Worm (Caenorhabditis elegans) whole organism, early embryonic: Measurements from ENCODE around the gene C09G12.5.

Experiments used
- B0310.2 ChIP-seq: sonication (generic microtip); optimal IDR thresholded peaks from 2 replicates; lab custom pipeline; 2016; ENCODE audit warnings: mild to moderate bottlenecking, missing genetic modification characterization, missing compliant biosample characterization
- F13C5.2 ChIP-seq: sonication (generic microtip); optimal IDR thresholded peaks from 2 replicates; lab custom pipeline; 2017; ENCODE audit warnings: mild to moderate bottlenecking, missing genetic modification characterization, inconsistent platforms, missing compliant biosample characterization
- aly-1 ChIP-seq: sonication (generic microtip); optimal IDR thresholded peaks from 2 replicates; lab custom pipeline; 2016; ENCODE audit warnings: missing genetic modification characterization, missing compliant biosample characterization
- ama-1 ChIP-seq: fragments of 150-350 bp; optimal IDR thresholded peaks from 2 replicates; lab custom pipeline; 2014
- ceh-13 ChIP-seq: fragments of 200-800 bp; sonication (Bioruptor generic); optimal IDR thresholded peaks from 2 replicates; lab custom pipeline; 2018; ENCODE audit warnings: mild to moderate bottlenecking, missing genetic modification characterization, missing compliant biosample characterization
- ceh-36 ChIP-seq: sonication (generic microtip); optimal IDR thresholded peaks from 2 replicates; lab custom pipeline; 2016; ENCODE audit warnings: missing genetic modification characterization, inconsistent platforms, missing compliant biosample characterization
- ets-7 ChIP-seq: sonication (generic microtip); optimal IDR thresholded peaks from 2 replicates; lab custom pipeline; 2016; ENCODE audit warnings: missing genotype, missing genetic modification characterization, missing compliant biosample characterization
- flt-1 ChIP-seq: fragments of 200-800 bp; sonication (Bioruptor generic); IDR thresholded peaks from 2 replicates; pipeline ENCODE4 v1.3.6; 2022; ENCODE audit warnings: missing genetic modification characterization, missing compliant biosample characterization
- hmbx-1 ChIP-seq: sonication (generic microtip); optimal IDR thresholded peaks from 2 replicates; lab custom pipeline; 2016; ENCODE audit warnings: mild to moderate bottlenecking, missing genetic modification characterization, missing compliant biosample characterization
- hmg-4 ChIP-seq: fragments of 200-800 bp; sonication (Bioruptor generic); optimal IDR thresholded peaks from 2 replicates; lab custom pipeline; 2018; ENCODE audit warnings: mild to moderate bottlenecking, missing genetic modification characterization, missing compliant biosample characterization
- hnd-1 ChIP-seq: sonication (generic microtip); optimal IDR thresholded peaks from 2 replicates; lab custom pipeline; 2016; ENCODE audit warnings: missing genetic modification characterization, missing compliant biosample characterization
- pes-1 ChIP-seq: fragments of 200-800 bp; sonication (Bioruptor generic); IDR thresholded peaks from 2 replicates; pipeline ENCODE4 v1.3.6; 2022; ENCODE audit warnings: missing genetic modification reagents, missing genetic modification characterization, missing compliant biosample characterization
- scrt-1 ChIP-seq: fragments of 200-800 bp; sonication (Bioruptor generic); IDR thresholded peaks from 2 replicates; pipeline ENCODE4 v1.3.6; 2022; ENCODE audit warnings: missing genetic modification characterization, missing compliant biosample characterization
- sea-1 ChIP-seq: fragments of 200-800 bp; sonication (Bioruptor generic); conservative IDR thresholded peaks from 2 replicates; pipeline ENCODE4 v1.3.6; 2022; ENCODE audit warnings: missing genetic modification characterization, missing compliant biosample characterization
- tbx-11 ChIP-seq: fragments of 200-800 bp; sonication (Bioruptor generic); IDR thresholded peaks from 2 replicates; pipeline ENCODE4 v1.3.6; 2022; ENCODE audit warnings: missing genetic modification characterization, missing compliant biosample characterization
- tbx-37 ChIP-seq: fragments of 200-800 bp; sonication (Bioruptor generic); conservative IDR thresholded peaks from 2 replicates; pipeline ENCODE4 v1.3.6; 2022; ENCODE audit warnings: missing genetic modification reagents, missing genetic modification characterization, missing compliant biosample characterization
- tra-4 ChIP-seq: sonication (generic microtip); optimal IDR thresholded peaks from 2 replicates; lab custom pipeline; 2017; ENCODE audit warnings: missing genetic modification characterization, missing compliant biosample characterization

The C09G12.5 gene

DNA sequence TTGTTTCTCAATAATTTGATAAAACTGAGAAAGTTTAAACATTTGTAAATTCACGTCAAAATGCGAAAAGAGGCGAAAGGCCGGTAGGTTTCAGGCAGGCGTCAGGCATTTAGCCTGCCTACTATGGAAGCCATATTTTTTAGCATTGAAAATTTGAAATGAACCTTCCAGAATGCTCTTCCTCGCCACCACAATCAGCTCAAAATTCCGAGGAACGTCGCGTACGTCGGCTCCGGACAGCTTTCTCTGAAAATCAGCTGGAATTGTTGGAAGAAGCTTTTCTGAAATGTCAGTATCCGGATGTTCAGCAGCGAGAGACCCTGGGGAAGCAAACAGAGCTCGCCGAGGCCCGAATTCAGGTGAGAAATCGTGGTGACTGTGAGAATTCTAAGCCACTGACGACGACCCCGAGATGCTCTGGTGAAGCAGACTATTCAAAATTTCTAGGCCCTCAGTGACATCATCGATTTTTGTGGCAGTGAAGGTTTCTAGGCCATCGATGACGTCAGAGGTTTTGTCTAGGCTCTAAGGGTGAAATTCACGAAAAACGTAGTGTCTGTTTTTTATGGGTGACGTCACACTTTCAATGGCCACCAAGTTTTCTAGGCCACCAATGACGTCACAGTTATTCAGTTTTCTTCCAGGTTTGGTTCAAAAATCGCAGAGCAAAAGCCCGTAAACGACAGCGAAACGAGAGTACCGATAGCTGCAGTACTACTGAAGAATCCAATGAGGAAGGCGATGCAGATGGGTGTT lies 23.0 kb downstream of the C09G12.5 start:
- TF ChIP-seq F13C5.2 (tag; lab: Kevin White, UChicago): no peak
- no peak for TF ChIP-seq ceh-13 (GFP tag; lab: Kevin White, UChicago)
- no peak for TF ChIP-seq B0310.2 (tag; lab: Kevin White, UChicago)
- no peak for TF ChIP-seq ama-1 (lab: Kevin White, UChicago)
- TF ChIP-seq flt-1 (GFP tag; lab: Robert Waterston, UW): no peak
- no peak for TF ChIP-seq hmg-4 (GFP tag; lab: Kevin White, UChicago)
- TF ChIP-seq scrt-1 (GFP tag; lab: Robert Waterston, UW): no peak
- TF ChIP-seq tra-4 (tag; lab: Kevin White, UChicago): no peak
- TF ChIP-seq pes-1 (GFP tag; lab: Robert Waterston, UW): no peak
- no peak for TF ChIP-seq ceh-36 (tag; lab: Kevin White, UChicago)
- TF ChIP-seq hmbx-1 (tag; lab: Kevin White, UChicago): no peak
- TF ChIP-seq aly-1 (tag; lab: Kevin White, UChicago): no peak
- no peak for TF ChIP-seq tbx-37 (GFP tag; lab: Robert Waterston, UW)
- no peak for TF ChIP-seq hnd-1 (tag; lab: Kevin White, UChicago)
- TF ChIP-seq ets-7 (tag; lab: Kevin White, UChicago): no peak
- no peak for TF ChIP-seq sea-1 (GFP tag; lab: Robert Waterston, UW)
- TF ChIP-seq tbx-11 (GFP tag; lab: Robert Waterston, UW): no peak

DNA sequence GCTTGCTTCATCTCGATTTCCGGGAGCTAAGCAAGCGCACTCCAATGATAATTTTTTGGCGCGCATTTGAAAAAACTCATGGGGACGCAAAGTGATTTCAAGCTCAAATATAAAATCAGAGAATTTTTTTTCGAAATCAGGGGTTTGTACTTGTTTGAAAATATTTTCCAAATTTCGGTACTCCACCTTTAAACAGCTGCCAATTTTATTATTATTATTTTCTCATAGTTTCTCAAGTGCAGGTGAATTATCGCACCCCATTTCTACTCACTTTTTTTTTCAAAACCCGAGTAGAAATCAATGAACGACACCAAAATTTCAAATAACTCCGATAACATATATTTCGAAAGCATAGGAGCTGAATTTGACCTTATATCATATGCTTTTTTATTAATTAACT lies 25.0 kb downstream of the C09G12.5 start, which contains the start of gene srz-83:
TSS of gene srz-83 (plus strand) at position 301 of the 400 bp plus-strand sequence.
- TF ChIP-seq hmbx-1 (tag; lab: Kevin White, UChicago) (no peak), B0310.2 (tag; lab: Kevin White, UChicago) (no peak), scrt-1 (GFP tag; lab: Robert Waterston, UW) (no peak), tbx-11 (GFP tag; lab: Robert Waterston, UW) (no peak), ceh-36 (tag; lab: Kevin White, UChicago) (no peak), aly-1 (tag; lab: Kevin White, UChicago) (no peak), sea-1 (GFP tag; lab: Robert Waterston, UW) (no peak), tbx-37 (GFP tag; lab: Robert Waterston, UW) (no peak), ceh-13 (GFP tag; lab: Kevin White, UChicago) (no peak), hnd-1 (tag; lab: Kevin White, UChicago) (no peak), pes-1 (GFP tag; lab: Robert Waterston, UW) (no peak), ets-7 (tag; lab: Kevin White, UChicago) (no peak), ama-1 (lab: Kevin White, UChicago) (no peak), flt-1 (GFP tag; lab: Robert Waterston, UW) (no peak), hmg-4 (GFP tag; lab: Kevin White, UChicago) (no peak), F13C5.2 (tag; lab: Kevin White, UChicago) (no peak), tra-4 (tag; lab: Kevin White, UChicago) (no peak)

DNA sequence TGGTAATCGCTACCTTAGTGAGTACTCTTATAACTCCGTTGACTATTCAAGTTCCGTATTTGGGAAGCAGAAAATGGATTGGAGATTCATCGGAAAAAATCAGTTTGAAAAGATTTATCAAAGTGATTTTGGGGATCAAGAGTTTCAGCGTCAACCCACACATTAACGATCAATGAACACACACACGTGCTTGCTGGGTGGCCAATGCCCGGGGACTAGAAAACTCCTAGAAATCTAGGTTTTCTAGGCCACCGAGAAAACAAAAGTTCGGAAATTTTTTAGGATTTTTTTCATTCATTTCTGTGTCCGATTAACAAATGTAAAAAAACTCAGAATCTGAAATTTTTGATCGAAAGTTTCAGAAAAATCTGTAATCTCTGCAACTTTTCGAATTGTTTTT lies 26.8 kb downstream of the C09G12.5 start:
- TF ChIP-seq flt-1 (GFP tag; lab: Robert Waterston, UW) (no peak), tbx-37 (GFP tag; lab: Robert Waterston, UW) (no peak), aly-1 (tag; lab: Kevin White, UChicago) (no peak), ama-1 (lab: Kevin White, UChicago) (peak; percentile 41), tra-4 (tag; lab: Kevin White, UChicago) (no peak), F13C5.2 (tag; lab: Kevin White, UChicago) (no peak), ceh-13 (GFP tag; lab: Kevin White, UChicago) (no peak)

DNA sequence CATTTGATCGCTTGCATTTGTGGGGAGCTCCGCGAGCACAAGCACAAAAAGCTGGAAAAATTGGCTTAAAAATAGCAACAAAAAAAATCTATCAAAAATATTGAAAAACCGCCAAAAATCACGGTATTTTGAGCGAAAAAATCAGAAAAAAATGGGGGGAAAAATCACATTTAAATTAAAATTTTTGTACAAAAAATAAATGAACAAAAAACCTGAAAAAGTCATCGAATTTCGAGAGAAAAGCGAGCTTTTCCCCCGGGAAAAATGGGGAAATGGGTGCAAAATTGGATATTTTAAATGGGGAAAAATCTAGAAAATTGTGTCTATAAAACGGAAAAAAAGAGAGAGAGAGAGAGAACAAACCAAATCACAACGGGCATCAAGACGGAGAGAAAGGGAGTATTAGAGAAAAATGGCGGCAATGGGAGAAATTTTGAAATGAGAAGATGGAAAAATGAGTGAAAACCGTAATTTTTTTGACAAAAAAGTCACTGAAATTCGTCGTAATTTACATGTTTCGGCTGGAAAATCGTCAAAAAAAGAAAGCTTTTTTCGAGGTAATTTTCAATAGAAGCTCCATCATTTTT lies 30.4 kb downstream of the C09G12.5 start, which contains the start of gene ced-10:
TSS of gene ced-10 (minus strand) at position 51 of the 587 bp plus-strand sequence.
- TF ChIP-seq ets-7 (tag; lab: Kevin White, UChicago): no peak
- TF ChIP-seq flt-1 (GFP tag; lab: Robert Waterston, UW): no peak
- TF ChIP-seq aly-1 (tag; lab: Kevin White, UChicago): no peak
- no peak for TF ChIP-seq tra-4 (tag; lab: Kevin White, UChicago)
- TF ChIP-seq pes-1 (GFP tag; lab: Robert Waterston, UW): no peak
- TF ChIP-seq hnd-1 (tag; lab: Kevin White, UChicago): no peak
- TF ChIP-seq hmg-4 (GFP tag; lab: Kevin White, UChicago): no peak
- TF ChIP-seq ama-1 (lab: Kevin White, UChicago): no peak
- TF ChIP-seq sea-1 (GFP tag; lab: Robert Waterston, UW): no peak
- no peak for TF ChIP-seq tbx-11 (GFP tag; lab: Robert Waterston, UW)
- TF ChIP-seq tbx-37 (GFP tag; lab: Robert Waterston, UW): no peak
- TF ChIP-seq ceh-36 (tag; lab: Kevin White, UChicago): no peak
- TF ChIP-seq hmbx-1 (tag; lab: Kevin White, UChicago): no peak
- no peak for TF ChIP-seq B0310.2 (tag; lab: Kevin White, UChicago)
- TF ChIP-seq F13C5.2 (tag; lab: Kevin White, UChicago): no peak
- no peak for TF ChIP-seq scrt-1 (GFP tag; lab: Robert Waterston, UW)

DNA sequence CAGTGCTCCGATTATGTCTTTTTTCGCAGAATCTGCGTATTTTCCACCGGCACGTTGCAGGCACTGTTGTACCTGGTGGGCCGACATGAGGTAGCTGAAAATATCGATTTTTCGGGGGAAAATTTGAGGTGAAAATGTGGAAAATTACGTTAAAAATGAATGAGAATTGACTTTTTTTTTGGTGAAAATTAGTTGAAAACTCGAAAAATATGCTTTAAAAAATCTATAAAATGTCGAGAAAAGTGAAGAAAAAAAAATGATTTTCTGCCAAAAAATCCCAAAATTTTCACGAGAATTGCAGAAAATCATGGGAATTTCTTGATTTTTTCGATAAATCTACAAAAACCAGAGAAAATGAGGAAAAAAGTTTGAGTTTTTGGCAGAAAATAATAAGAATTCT lies 35.3 kb downstream of the C09G12.5 start, which contains the start of gene tsg-101:
TSS of gene tsg-101 (minus strand) at position 101 of the 400 bp plus-strand sequence.
- TF ChIP-seq flt-1 (GFP tag; lab: Robert Waterston, UW): no peak
- no peak for TF ChIP-seq tbx-37 (GFP tag; lab: Robert Waterston, UW)
- TF ChIP-seq ceh-13 (GFP tag; lab: Kevin White, UChicago): no peak
- TF ChIP-seq hmg-4 (GFP tag; lab: Kevin White, UChicago): no peak
- TF ChIP-seq aly-1 (tag; lab: Kevin White, UChicago): no peak
- TF ChIP-seq tbx-11 (GFP tag; lab: Robert Waterston, UW): no peak
- TF ChIP-seq F13C5.2 (tag; lab: Kevin White, UChicago): no peak
- no peak for TF ChIP-seq ets-7 (tag; lab: Kevin White, UChicago)
- no peak for TF ChIP-seq tra-4 (tag; lab: Kevin White, UChicago)
- no peak for TF ChIP-seq B0310.2 (tag; lab: Kevin White, UChicago)
- TF ChIP-seq pes-1 (GFP tag; lab: Robert Waterston, UW): no peak
- TF ChIP-seq scrt-1 (GFP tag; lab: Robert Waterston, UW): no peak
- no peak for TF ChIP-seq ceh-36 (tag; lab: Kevin White, UChicago)
- no peak for TF ChIP-seq ama-1 (lab: Kevin White, UChicago)
- no peak for TF ChIP-seq hnd-1 (tag; lab: Kevin White, UChicago)
- no peak for TF ChIP-seq hmbx-1 (tag; lab: Kevin White, UChicago)
- no peak for TF ChIP-seq sea-1 (GFP tag; lab: Robert Waterston, UW)
